Worm (Caenorhabditis elegans) whole organism, L4/young adult: ENCODE measurements around the gene pho-7.

ENCODE experiments used
- W03F9.2 ChIP-seq: fragments of 150-350 bp; optimal IDR thresholded peaks from 2 replicates; lab custom pipeline; 2014; ENCODE audit warnings: missing biosample characterization, missing genetic modification characterization
- dao-5 ChIP-seq: sonication (generic microtip); optimal IDR thresholded peaks from 2 replicates; lab custom pipeline; 2016; ENCODE audit warnings: missing genotype, missing genetic modification characterization, moderate library complexity, missing compliant biosample characterization
- him-1 ChIP-seq: sonication (generic microtip); optimal IDR thresholded peaks from 2 replicates; lab custom pipeline; 2016; ENCODE audit warnings: missing genotype, missing genetic modification reagents, missing genetic modification characterization, missing compliant biosample characterization

- no peak for TF ChIP-seq him-1 (tag; lab: Kevin White, UChicago)
- TF ChIP-seq dao-5 (tag; lab: Kevin White, UChicago), result no peak
- no peak for TF ChIP-seq W03F9.2 (tag; lab: Kevin White, UChicago)
These were observed 12.1 kb downstream of the pho-7 start, which contains the start of gene dgn-1 for ce11 chrX:10928948-10929563.
